Worm (Caenorhabditis elegans) whole organism, L4/young adult: ENCODE data around the gene Y46E12BL.2.

Experiments
- W03F9.2 ChIP-seq: fragments of 150-350 bp; optimal IDR thresholded peaks from 2 replicates; lab custom pipeline; 2014; ENCODE audit warnings: missing biosample characterization, missing genetic modification characterization
- dao-5 ChIP-seq: sonication (generic microtip); optimal IDR thresholded peaks from 2 replicates; lab custom pipeline; 2016; ENCODE audit warnings: missing genotype, missing genetic modification characterization, moderate library complexity, missing compliant biosample characterization
- him-1 ChIP-seq: sonication (generic microtip); optimal IDR thresholded peaks from 2 replicates; lab custom pipeline; 2016; ENCODE audit warnings: missing genotype, missing genetic modification reagents, missing genetic modification characterization, missing compliant biosample characterization

DNA sequence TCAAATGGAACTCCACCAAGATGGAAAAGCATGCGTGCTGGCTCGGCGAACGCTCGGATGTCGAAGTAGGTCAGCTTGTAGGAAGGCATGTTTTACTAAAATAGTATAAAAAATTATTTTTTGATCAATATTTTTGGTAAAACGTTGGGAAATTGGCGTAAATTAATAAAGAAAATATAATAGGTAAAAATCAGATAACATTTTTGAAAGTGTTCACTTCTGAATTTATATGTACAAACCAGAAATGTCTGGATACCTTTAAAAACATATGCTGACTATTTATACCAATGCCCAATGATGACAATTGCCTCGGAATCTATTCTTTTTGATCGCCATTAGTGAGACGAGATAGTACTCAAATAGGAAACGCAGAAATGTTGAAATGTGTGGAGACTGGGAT, 47.5 kb upstream of the Y46E12BL.2 start, which contains the start of gene gst-35:
- TF ChIP-seq W03F9.2 (tag; lab: Kevin White, UChicago): no peak
- no peak for TF ChIP-seq him-1 (tag; lab: Kevin White, UChicago)
- no peak for TF ChIP-seq dao-5 (tag; lab: Kevin White, UChicago)
